Worm (Caenorhabditis elegans) whole organism, mixed stage, embryonic: ENCODE results near the gene F58E6.5.

ENCODE experiments used
- M03D4.4 ChIP-seq: sonication (generic microtip); optimal IDR thresholded peaks from 2 replicates; lab custom pipeline; 2017; ENCODE audit warnings: mild to moderate bottlenecking, missing genetic modification characterization, missing compliant biosample characterization
- bed-3 ChIP-seq: fragments of 200-800 bp; sonication (Bioruptor generic); optimal IDR thresholded peaks from 3 replicates; lab custom pipeline; 2018; ENCODE audit warnings: mild to moderate bottlenecking, missing genetic modification characterization, moderate library complexity, missing compliant biosample characterization
- blmp-1 ChIP-seq: fragments of 150-350 bp; optimal IDR thresholded peaks from 2 replicates; lab custom pipeline; 2014; ENCODE audit warnings: missing biosample characterization, missing genetic modification characterization
- ceh-39 ChIP-seq: fragments of 150-350 bp; optimal IDR thresholded peaks from 2 replicates; lab custom pipeline; 2014; ENCODE audit warnings: missing biosample characterization, missing genetic modification characterization
- ceh-43 ChIP-seq: fragments of 200-800 bp; sonication (Bioruptor generic); optimal IDR thresholded peaks from 2 replicates; lab custom pipeline; 2018; ENCODE audit warnings: mild to moderate bottlenecking, missing genetic modification characterization, moderate library complexity, missing compliant biosample characterization
- ceh-83 ChIP-seq: fragments of 200-800 bp; sonication (Bioruptor generic); optimal IDR thresholded peaks from 2 replicates; lab custom pipeline; 2018; ENCODE audit warnings: mild to moderate bottlenecking, missing genetic modification characterization, missing compliant biosample characterization
- ces-1 ChIP-seq: fragments of 150-350 bp; optimal IDR thresholded peaks from 2 replicates; lab custom pipeline; 2014; ENCODE audit warnings: missing biosample characterization, missing genetic modification reagents, missing genetic modification characterization
- cnd-1 ChIP-seq: fragments of 200-800 bp; sonication (Bioruptor generic); optimal IDR thresholded peaks from 2 replicates; lab custom pipeline; 2018; ENCODE audit warnings: mild to moderate bottlenecking, missing genetic modification characterization, missing compliant biosample characterization
- drap-1 ChIP-seq: fragments of 200-800 bp; sonication (Bioruptor generic); optimal IDR thresholded peaks from 3 replicates; lab custom pipeline; 2018; ENCODE audit warnings: mild to moderate bottlenecking, missing genetic modification characterization, missing compliant biosample characterization
- elt-1 ChIP-seq: sonication (generic microtip); optimal IDR thresholded peaks from 2 replicates; lab custom pipeline; 2017; ENCODE audit warnings: missing genetic modification characterization, mild to moderate bottlenecking, missing compliant biosample characterization, antibody characterized with exemption, moderate library complexity, borderline replicate concordance; ENCODE audit not compliant: insufficient read depth
- elt-3 ChIP-seq: fragments of 150-350 bp; optimal IDR thresholded peaks from 2 replicates; lab custom pipeline; 2014; ENCODE audit warnings: missing biosample characterization, missing genetic modification characterization
- flh-1 ChIP-seq: fragments of 200-800 bp; sonication (Bioruptor generic); optimal IDR thresholded peaks from 2 replicates; lab custom pipeline; 2018; ENCODE audit warnings: mild to moderate bottlenecking, missing genetic modification characterization, moderate library complexity, missing compliant biosample characterization
- ham-2 ChIP-seq: fragments of 200-800 bp; sonication (Bioruptor generic); optimal IDR thresholded peaks from 2 replicates; lab custom pipeline; 2018; ENCODE audit warnings: mild to moderate bottlenecking, missing genetic modification characterization, missing compliant biosample characterization
- hlh-1 ChIP-seq: fragments of 150-350 bp; optimal IDR thresholded peaks from 2 replicates; lab custom pipeline; 2014; ENCODE audit warnings: missing biosample characterization, missing genetic modification reagents, missing genetic modification characterization
- lin-13 ChIP-seq: fragments of 150-350 bp; optimal IDR thresholded peaks from 2 replicates; lab custom pipeline; 2014; ENCODE audit warnings: missing biosample characterization, missing genetic modification characterization
- lin-32 ChIP-seq: fragments of 200-800 bp; sonication (Bioruptor generic); optimal IDR thresholded peaks from 2 replicates; lab custom pipeline; 2018; ENCODE audit warnings: mild to moderate bottlenecking, missing genetic modification characterization, missing compliant biosample characterization
- lsy-2 ChIP-seq: fragments of 150-350 bp; optimal IDR thresholded peaks from 2 replicates; lab custom pipeline; 2014; ENCODE audit warnings: missing biosample characterization, missing genetic modification characterization
- mab-5 ChIP-seq: fragments of 150-350 bp; optimal IDR thresholded peaks from 2 replicates; lab custom pipeline; 2014; ENCODE audit warnings: missing biosample characterization, missing genetic modification characterization
- mep-1 ChIP-seq: fragments of 150-350 bp; optimal IDR thresholded peaks from 2 replicates; lab custom pipeline; 2017; ENCODE audit warnings: missing biosample characterization, missing genetic modification reagents, missing genetic modification characterization, inconsistent platforms
- mls-2 ChIP-seq: sonication (generic microtip); optimal IDR thresholded peaks from 2 replicates; lab custom pipeline; 2016; ENCODE audit warnings: mild to moderate bottlenecking, missing genetic modification characterization, moderate library complexity, missing compliant biosample characterization
- nhr-12 ChIP-seq: fragments of 150-350 bp; optimal IDR thresholded peaks from 2 replicates; lab custom pipeline; 2014; ENCODE audit warnings: missing biosample characterization, missing genetic modification characterization
- nhr-2 ChIP-seq: fragments of 150-350 bp; optimal IDR thresholded peaks from 2 replicates; lab custom pipeline; 2014; ENCODE audit warnings: missing biosample characterization, missing genetic modification characterization
- nhr-237 ChIP-seq: fragments of 150-350 bp; optimal IDR thresholded peaks from 2 replicates; lab custom pipeline; 2014; ENCODE audit warnings: missing biosample characterization, missing genetic modification characterization
- nhr-28 ChIP-seq: fragments of 150-350 bp; optimal IDR thresholded peaks from 2 replicates; lab custom pipeline; 2014; ENCODE audit warnings: missing biosample characterization, missing genetic modification characterization
- nhr-76 ChIP-seq: sonication (generic microtip); optimal IDR thresholded peaks from 2 replicates; lab custom pipeline; 2017; ENCODE audit warnings: missing biosample characterization, missing genetic modification characterization
- pha-4 ChIP-seq: fragments of 150-350 bp; optimal IDR thresholded peaks from 2 replicates; lab custom pipeline; 2018; ENCODE audit warnings: missing biosample characterization, missing genetic modification reagents, missing genetic modification characterization
- sem-2 ChIP-seq: fragments of 200-800 bp; sonication (Bioruptor generic); optimal IDR thresholded peaks from 2 replicates; lab custom pipeline; 2018; ENCODE audit warnings: mild to moderate bottlenecking, missing genetic modification characterization, missing compliant biosample characterization
- snpc-4 ChIP-seq: fragments of 150-350 bp; optimal IDR thresholded peaks from 2 replicates; lab custom pipeline; 2014; ENCODE audit warnings: missing biosample characterization, missing genetic modification characterization
- sptf-1 ChIP-seq: sonication (generic microtip); optimal IDR thresholded peaks from 2 replicates; lab custom pipeline; 2017; ENCODE audit warnings: mild to moderate bottlenecking, missing genetic modification characterization, moderate library complexity, missing compliant biosample characterization
- tbx-8 ChIP-seq: fragments of 200-800 bp; sonication (Bioruptor generic); optimal IDR thresholded peaks from 2 replicates; lab custom pipeline; 2018; ENCODE audit warnings: mild to moderate bottlenecking, missing genetic modification characterization, moderate library complexity, missing compliant biosample characterization
- unc-120 ChIP-seq: sonication (generic microtip); optimal IDR thresholded peaks from 2 replicates; lab custom pipeline; 2017; ENCODE audit warnings: missing genetic modification characterization, missing compliant biosample characterization; ENCODE audit not compliant: poor library complexity, severe bottlenecking
- unc-39 ChIP-seq: fragments of 150-350 bp; optimal IDR thresholded peaks from 2 replicates; lab custom pipeline; 2014; ENCODE audit warnings: missing biosample characterization, missing genetic modification characterization
- unc-62 ChIP-seq: fragments of 150-350 bp; optimal IDR thresholded peaks from 2 replicates; lab custom pipeline; 2014; ENCODE audit warnings: missing biosample characterization, missing genetic modification reagents, missing genetic modification characterization
- zip-8 ChIP-seq: fragments of 150-350 bp; optimal IDR thresholded peaks from 2 replicates; lab custom pipeline; 2014; ENCODE audit warnings: missing biosample characterization, missing genetic modification characterization
- ztf-11 ChIP-seq: fragments of 150-350 bp; optimal IDR thresholded peaks from 2 replicates; lab custom pipeline; 2014; ENCODE audit warnings: missing biosample characterization, missing genetic modification characterization

Gene F58E6.5

DNA sequence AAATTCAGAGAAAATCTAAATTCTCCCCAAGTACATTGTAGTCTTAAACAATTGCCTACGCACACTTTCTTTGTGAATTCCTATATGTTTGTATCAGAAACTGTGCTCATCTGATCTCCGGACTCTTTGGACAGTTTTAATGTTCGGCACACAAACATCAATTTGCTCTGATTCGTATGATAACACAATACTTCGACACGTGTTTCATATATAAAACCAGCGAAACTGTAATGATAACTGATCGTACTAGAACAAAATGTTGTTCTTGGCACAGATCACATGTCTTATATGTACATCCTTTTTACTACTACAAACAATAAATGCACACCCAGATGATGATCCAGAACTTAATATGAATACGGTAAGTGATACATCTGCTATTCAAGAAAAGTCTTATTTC, 37.0 kb upstream of the F58E6.5 start, which contains the start of gene lipl-2:
Gene lipl-2, plus strand, starts transcription at position 236 of the 400 bp plus-strand sequence.
- TF ChIP-seq drap-1 (GFP tag; lab: Kevin White, UChicago) (no peak), lsy-2 (no peak), nhr-237 (no peak), hlh-1 (no peak), nhr-2 (tag; lab: Kevin White, UChicago) (no peak), sem-2 (GFP tag; lab: Kevin White, UChicago) (no peak), cnd-1 (tag; lab: Kevin White, UChicago) (no peak), elt-3 (tag; lab: Kevin White, UChicago) (no peak), sptf-1 (tag; lab: Kevin White, UChicago) (no peak), lin-32 (GFP tag; lab: Kevin White, UChicago) (no peak)

DNA sequence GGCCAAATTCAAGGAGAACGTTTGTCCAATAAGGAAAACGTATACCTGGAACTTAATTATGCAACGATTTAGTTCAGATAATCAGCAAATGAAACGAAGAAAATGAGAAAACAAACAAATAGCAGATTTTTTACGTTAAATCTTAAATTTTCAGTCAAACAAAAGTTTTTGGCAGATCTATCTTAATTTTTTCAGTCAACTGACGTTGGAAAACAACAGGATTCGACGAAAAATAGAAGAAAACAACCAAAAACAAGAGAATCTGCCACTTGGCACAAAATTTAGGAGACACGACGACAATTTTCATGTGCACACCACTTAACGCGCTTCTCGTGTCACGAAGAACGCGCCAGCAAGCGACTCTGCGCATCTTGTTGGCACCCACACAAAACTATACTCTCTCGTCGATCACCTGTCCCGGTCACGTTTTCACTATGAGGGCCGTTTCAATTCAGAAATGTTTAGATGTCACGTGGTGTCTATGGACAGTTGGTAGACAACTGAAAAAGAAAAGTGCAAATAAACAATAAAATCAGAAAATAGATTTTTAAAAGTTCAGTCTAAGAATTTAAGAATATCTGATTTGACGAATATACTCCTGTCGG, 35.4 kb upstream of the F58E6.5 start, which contains the start of gene ztf-7:
Gene ztf-7, minus strand, starts transcription at position 51 of the 605 bp plus-strand sequence.
- TF ChIP-seq sptf-1 (tag; lab: Kevin White, UChicago), result peak; percentile 68
- TF ChIP-seq drap-1 (GFP tag; lab: Kevin White, UChicago), result no peak
- no peak for TF ChIP-seq ceh-39 (tag; lab: Kevin White, UChicago)
- TF ChIP-seq tbx-8 (GFP tag; lab: Kevin White, UChicago), result no peak
- TF ChIP-seq nhr-28 (tag; lab: Kevin White, UChicago), result no peak
- no peak for TF ChIP-seq elt-3 (tag; lab: Kevin White, UChicago)
- no peak for TF ChIP-seq unc-39 (tag; lab: Kevin White, UChicago)
- no peak for TF ChIP-seq bed-3 (GFP tag; lab: Kevin White, UChicago)
- no peak for TF ChIP-seq zip-8 (tag; lab: Kevin White, UChicago)
- TF ChIP-seq flh-1 (GFP tag; lab: Kevin White, UChicago), result no peak
- no peak for TF ChIP-seq ceh-43 (GFP tag; lab: Kevin White, UChicago)
- TF ChIP-seq lin-13 (tag; lab: Kevin White, UChicago), result peak; percentile 84
- TF ChIP-seq ces-1 (GFP tag; lab: Kevin White, UChicago), result no peak
- no peak for TF ChIP-seq mab-5
- no peak for TF ChIP-seq nhr-76 (tag; lab: Kevin White, UChicago)
- no peak for TF ChIP-seq lsy-2
- TF ChIP-seq M03D4.4 (tag; lab: Kevin White, UChicago), result no peak
- TF ChIP-seq unc-62 (GFP tag; lab: Kevin White, UChicago), result peak; percentile 67
- TF ChIP-seq ceh-83 (GFP tag; lab: Kevin White, UChicago), result no peak
- TF ChIP-seq mls-2 (tag; lab: Kevin White, UChicago), result no peak
- TF ChIP-seq lin-32 (GFP tag; lab: Kevin White, UChicago), result peak; percentile 4
- TF ChIP-seq pha-4 (tag; lab: Kevin White, UChicago), result peak; percentile 84
- TF ChIP-seq mep-1 (tag; lab: Kevin White, UChicago), result peak; percentile 92
- TF ChIP-seq unc-120 (tag; lab: Kevin White, UChicago), result no peak
- TF ChIP-seq ham-2, result no peak
- TF ChIP-seq elt-1 (tag; lab: Kevin White, UChicago), result no peak
- no peak for TF ChIP-seq cnd-1 (tag; lab: Kevin White, UChicago)
- TF ChIP-seq nhr-12 (tag; lab: Kevin White, UChicago), result no peak
- no peak for TF ChIP-seq sem-2 (GFP tag; lab: Kevin White, UChicago)
- no peak for TF ChIP-seq blmp-1
- TF ChIP-seq nhr-237, result peak; percentile 42
- TF ChIP-seq ztf-11, result no peak
- TF ChIP-seq nhr-2 (tag; lab: Kevin White, UChicago), result no peak
- no peak for TF ChIP-seq snpc-4 (tag; lab: Kevin White, UChicago)
- TF ChIP-seq hlh-1, result peak; percentile 72

DNA sequence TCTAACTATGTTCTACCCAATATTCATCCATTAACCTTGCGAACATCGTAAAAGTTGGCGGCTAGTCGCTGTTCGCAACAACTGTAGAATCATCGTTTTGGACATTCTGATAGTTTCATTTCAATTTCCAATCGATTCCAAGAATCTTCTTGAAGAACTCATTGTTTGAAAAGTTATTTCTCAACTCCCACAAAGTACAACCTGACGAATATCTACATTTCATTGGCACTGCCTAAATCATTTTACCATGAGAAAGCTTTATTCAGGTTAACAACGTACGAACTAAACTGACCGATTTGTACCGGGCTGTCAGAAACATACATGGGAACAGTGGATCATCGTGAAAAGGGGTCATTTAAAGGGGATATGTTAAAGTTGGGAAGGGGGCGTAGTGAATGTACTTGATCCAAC, 32.4 kb upstream of the F58E6.5 start, which contains the start of gene F46B6.6:
Gene F46B6.6, minus strand, starts transcription at position 148 of the 411 bp plus-strand sequence.
- TF ChIP-seq lsy-2 (no peak), nhr-2 (tag; lab: Kevin White, UChicago) (no peak), unc-120 (tag; lab: Kevin White, UChicago) (no peak), sptf-1 (tag; lab: Kevin White, UChicago) (no peak), unc-39 (tag; lab: Kevin White, UChicago) (no peak), cnd-1 (tag; lab: Kevin White, UChicago) (no peak), pha-4 (tag; lab: Kevin White, UChicago) (no peak), elt-1 (tag; lab: Kevin White, UChicago) (no peak), bed-3 (GFP tag; lab: Kevin White, UChicago) (no peak), nhr-237 (no peak)
- TF ChIP-seq, all 35 proteins: peak for 0
